Worm (Caenorhabditis elegans) whole organism, young adult: Measurements from ENCODE around the gene tbc-13.

ENCODE experiments used
- D2030.7 ChIP-seq: fragments of 200-800 bp; sonication (Bioruptor generic); IDR thresholded peaks from 2 replicates; pipeline ENCODE4 v1.3.6; 2022; ENCODE audit warnings: missing genetic modification reagents, missing genetic modification characterization, missing compliant biosample characterization
- F33H1.4 ChIP-seq: fragments of 200-800 bp; sonication (Bioruptor generic); IDR thresholded peaks from 2 replicates; pipeline ENCODE4 v1.3.6; 2022; ENCODE audit warnings: missing genetic modification reagents, missing genetic modification characterization, missing compliant biosample characterization
- F55B11.4 ChIP-seq: sonication (generic microtip); optimal IDR thresholded peaks from 2 replicates; lab custom pipeline; 2016; ENCODE audit warnings: missing compliant biosample characterization, missing genetic modification characterization, borderline replicate concordance; ENCODE audit not compliant: insufficient read depth
- K11D2.4 ChIP-seq: fragments of 200-800 bp; sonication (Bioruptor generic); IDR thresholded peaks from 2 replicates; pipeline ENCODE4 v1.3.6; 2022; ENCODE audit warnings: missing genetic modification reagents, missing genetic modification characterization, missing compliant biosample characterization
- Y53F4B.3 ChIP-seq: fragments of 200-800 bp; sonication (Bioruptor generic); IDR thresholded peaks from 2 replicates; pipeline ENCODE4 v1.3.6; 2022; ENCODE audit warnings: missing genetic modification reagents, missing genetic modification characterization, missing compliant biosample characterization
- Y95B8A.8 ChIP-seq: fragments of 200-800 bp; sonication (Bioruptor generic); IDR thresholded peaks from 2 replicates; pipeline ENCODE4 v1.3.6; 2022; ENCODE audit warnings: missing genetic modification reagents, missing genetic modification characterization, missing compliant biosample characterization
- ZK185.1 ChIP-seq: sonication (generic microtip); optimal IDR thresholded peaks from 2 replicates; lab custom pipeline; 2016; ENCODE audit warnings: mild to moderate bottlenecking, missing genetic modification characterization, missing compliant biosample characterization; ENCODE audit not compliant: poor library complexity, severe bottlenecking
- ama-1 ChIP-seq, 3 experiments: fragments of 150-350 bp in 1 of 3; sonication (generic microtip) in 2 of 3; optimal IDR thresholded peaks; 2 replicates each; lab custom pipeline; 2014 to 2018; ENCODE audit warnings: missing biosample characterization in 2 of 3, missing genetic modification characterization in 2 of 3, missing genetic modification reagents in 2 of 3
- attf-3 ChIP-seq: fragments of 200-800 bp; sonication (Bioruptor generic); conservative IDR thresholded peaks from 2 replicates; pipeline ENCODE4 v1.3.6; 2022; ENCODE audit warnings: missing genetic modification reagents, missing genetic modification characterization, missing compliant biosample characterization
- attf-6 ChIP-seq: fragments of 200-800 bp; sonication (Bioruptor generic); IDR thresholded peaks from 2 replicates; pipeline ENCODE4 v1.3.6; 2022; ENCODE audit warnings: missing genetic modification reagents, missing genetic modification characterization, missing compliant biosample characterization
- ccch-3 ChIP-seq: fragments of 200-800 bp; sonication (Bioruptor generic); optimal IDR thresholded peaks from 2 replicates; lab custom pipeline; 2018; ENCODE audit warnings: mild to moderate bottlenecking, missing genetic modification characterization, missing compliant biosample characterization
- cebp-2 ChIP-seq: fragments of 200-800 bp; sonication (Bioruptor generic); IDR thresholded peaks from 2 replicates; pipeline ENCODE4 v1.3.6; 2022; ENCODE audit warnings: missing genetic modification characterization, missing compliant biosample characterization
- ceh-100 ChIP-seq: fragments of 200-800 bp; sonication (Bioruptor generic); IDR thresholded peaks from 2 replicates; pipeline ENCODE4 v1.3.6; 2022; ENCODE audit warnings: missing genetic modification reagents, missing genetic modification characterization, missing compliant biosample characterization
- ceh-27 ChIP-seq: fragments of 200-800 bp; sonication (Bioruptor generic); optimal IDR thresholded peaks from 2 replicates; lab custom pipeline; 2018; ENCODE audit warnings: mild to moderate bottlenecking, missing genetic modification characterization, moderate library complexity, missing compliant biosample characterization
- ceh-79 ChIP-seq: sonication (generic microtip); optimal IDR thresholded peaks from 2 replicates; lab custom pipeline; 2017; ENCODE audit warnings: mild to moderate bottlenecking, missing genetic modification characterization, missing compliant biosample characterization
- ceh-91 ChIP-seq: fragments of 200-800 bp; sonication (Bioruptor generic); IDR thresholded peaks from 2 replicates; pipeline ENCODE4 v1.3.6; 2022; ENCODE audit warnings: missing genetic modification reagents, missing genetic modification characterization, missing compliant biosample characterization
- die-1 ChIP-seq: sonication (generic microtip); optimal IDR thresholded peaks from 2 replicates; lab custom pipeline; 2016; ENCODE audit warnings: missing genotype, mild to moderate bottlenecking, missing genetic modification characterization, missing compliant biosample characterization
- dpff-1 ChIP-seq: sonication (generic microtip); optimal IDR thresholded peaks from 2 replicates; lab custom pipeline; 2017; ENCODE audit warnings: mild to moderate bottlenecking, missing genetic modification characterization, missing compliant biosample characterization
- dpl-1 ChIP-seq: fragments of 150-350 bp; optimal IDR thresholded peaks from 2 replicates; lab custom pipeline; 2014; ENCODE audit warnings: missing biosample characterization, missing genetic modification reagents, missing genetic modification characterization
- ets-4 ChIP-seq: fragments of 200-800 bp; sonication (Bioruptor generic); optimal IDR thresholded peaks from 2 replicates; lab custom pipeline; 2018; ENCODE audit warnings: mild to moderate bottlenecking, missing genetic modification characterization, missing compliant biosample characterization
- him-1 ChIP-seq: sonication (generic microtip); optimal IDR thresholded peaks from 2 replicates; lab custom pipeline; 2016; ENCODE audit warnings: missing genotype, missing genetic modification reagents, missing genetic modification characterization, missing compliant biosample characterization
- hlh-12 ChIP-seq: sonication (generic microtip); optimal IDR thresholded peaks from 2 replicates; lab custom pipeline; 2016; ENCODE audit warnings: missing genetic modification characterization, missing compliant biosample characterization
- hmg-20 ChIP-seq: fragments of 200-800 bp; sonication (Bioruptor generic); IDR thresholded peaks from 2 replicates; pipeline ENCODE4 v1.3.6; 2022; ENCODE audit warnings: missing genetic modification reagents, missing genetic modification characterization, missing compliant biosample characterization
- hrde-1 ChIP-seq: sonication (generic microtip); optimal IDR thresholded peaks from 2 replicates; lab custom pipeline; 2016; ENCODE audit warnings: missing genetic modification characterization, mild to moderate bottlenecking, missing compliant biosample characterization, moderate library complexity, missing genotype, missing genetic modification reagents, borderline replicate concordance
- lag-1 ChIP-seq: fragments of 200-800 bp; sonication (Bioruptor generic); IDR thresholded peaks from 2 replicates; pipeline ENCODE4 v1.3.6; 2022; ENCODE audit warnings: missing genetic modification reagents, missing genetic modification characterization, missing compliant biosample characterization
- lin-54 ChIP-seq: fragments of 200-800 bp; sonication (Bioruptor generic); optimal IDR thresholded peaks from 2 replicates; lab custom pipeline; 2018; ENCODE audit warnings: mild to moderate bottlenecking, missing genetic modification characterization, missing compliant biosample characterization
- mes-4 ChIP-seq: sonication (generic microtip); optimal IDR thresholded peaks from 2 replicates; lab custom pipeline; 2016; ENCODE audit warnings: missing genotype, missing genetic modification characterization, missing compliant biosample characterization
- mxl-1 ChIP-seq: sonication (generic microtip); optimal IDR thresholded peaks from 2 replicates; lab custom pipeline; 2016; ENCODE audit warnings: missing genetic modification characterization, missing compliant biosample characterization
- nhr-179 ChIP-seq: sonication (generic microtip); optimal IDR thresholded peaks from 2 replicates; lab custom pipeline; 2016; ENCODE audit warnings: mild to moderate bottlenecking, missing genetic modification characterization, missing compliant biosample characterization
- nhr-27 ChIP-seq: fragments of 200-800 bp; sonication (Bioruptor generic); optimal IDR thresholded peaks from 2 replicates; lab custom pipeline; 2018; ENCODE audit warnings: mild to moderate bottlenecking, missing genetic modification characterization, moderate library complexity, missing compliant biosample characterization
- nhr-80 ChIP-seq: sonication (generic microtip); optimal IDR thresholded peaks from 2 replicates; lab custom pipeline; 2016; ENCODE audit warnings: missing genetic modification characterization, missing compliant biosample characterization
- sea-2 ChIP-seq: fragments of 200-800 bp; sonication (Bioruptor generic); IDR thresholded peaks from 2 replicates; pipeline ENCODE4 v1.3.6; 2022; ENCODE audit warnings: missing genetic modification characterization, missing compliant biosample characterization
- tbp1 ChIP-seq: fragments of 200-800 bp; sonication (Bioruptor generic); optimal IDR thresholded peaks from 2 replicates; lab custom pipeline; 2018; ENCODE audit warnings: mild to moderate bottlenecking, missing genetic modification characterization, missing compliant biosample characterization
- unc-62 ChIP-seq: fragments of 150-350 bp; optimal IDR thresholded peaks from 2 replicates; lab custom pipeline; 2014; ENCODE audit warnings: missing biosample characterization, missing genetic modification reagents, missing genetic modification characterization
- zfh-2 ChIP-seq: fragments of 200-800 bp; sonication (Bioruptor generic); conservative IDR thresholded peaks from 2 replicates; pipeline ENCODE4 v1.3.6; 2022; ENCODE audit warnings: missing genetic modification reagents, missing genetic modification characterization, missing compliant biosample characterization
- ztf-18 ChIP-seq: sonication (generic microtip); optimal IDR thresholded peaks from 2 replicates; lab custom pipeline; 2016; ENCODE audit warnings: missing genotype, mild to moderate bottlenecking, missing genetic modification characterization, missing compliant biosample characterization
- ztf-26 ChIP-seq: sonication (generic microtip); optimal IDR thresholded peaks from 2 replicates; lab custom pipeline; 2017; ENCODE audit warnings: missing genetic modification characterization, missing compliant biosample characterization
- ztf-6 ChIP-seq: fragments of 200-800 bp; sonication (Bioruptor generic); IDR thresholded peaks from 2 replicates; pipeline ENCODE4 v1.3.6; 2022; ENCODE audit warnings: missing genetic modification reagents, missing genetic modification characterization, missing compliant biosample characterization

Gene tbc-13

ce11 chrX:12458021-12458420, 26.8 kb upstream of the tbc-13 start (continued):
- TF ChIP-seq die-1 = peak; percentile 87
- peak; percentile 54 for TF ChIP-seq lin-54
- peak; percentile 74 for TF ChIP-seq hlh-12
- peak; percentile 62 for TF ChIP-seq ztf-18 (tag; lab: Kevin White, UChicago)
- peak; percentile 70 for TF ChIP-seq ceh-27 (GFP tag; lab: Kevin White, UChicago)
- peak; percentile 30; the same call in 1 of the 2 replicates for TF ChIP-seq ceh-100 (GFP tag; lab: Robert Waterston, UW)
- 0 out of 2 replicates have a peak, but pooled peaks have one; percentile 37 for TF ChIP-seq K11D2.4 (GFP tag; lab: Robert Waterston, UW)
- TF ChIP-seq F33H1.4 (GFP tag; lab: Robert Waterston, UW) = no peak
- peak; percentile 60 for TF ChIP-seq mxl-1 (tag; lab: Kevin White, UChicago)
- no peak for TF ChIP-seq ama-1 (optimal IDR thresholded peaks at IDR 0.05; lab: Kevin White, UChicago)
- peak in 1 of 2 experiments; percentile 29 for TF ChIP-seq ama-1 (GFP tag; optimal IDR thresholded peaks at IDR 0.05; lab: Kevin White, UChicago)
- TF ChIP-seq dpl-1 (GFP tag; lab: Kevin White, UChicago) = peak; percentile 5
- no peak for TF ChIP-seq lag-1 (GFP tag; lab: Robert Waterston, UW)
- TF ChIP-seq nhr-179 (tag; lab: Kevin White, UChicago) = peak; percentile 50

ce11 chrX:12461557-12461956, 23.3 kb upstream of the tbc-13 start, which contains the start of gene odr-7:
TSS of gene odr-7 (minus strand) at chrX:12461657.
- TF ChIP-seq nhr-80 (tag; lab: Kevin White, UChicago) (no peak), lin-54 (no peak), unc-62 (GFP tag; lab: Kevin White, UChicago) (no peak), attf-6 (GFP tag; lab: Robert Waterston, UW) (no peak), Y95B8A.8 (GFP tag; lab: Robert Waterston, UW) (no peak), ceh-91 (GFP tag; lab: Robert Waterston, UW) (no peak), Y53F4B.3 (no peak), ZK185.1 (tag; lab: Kevin White, UChicago) (no peak), nhr-27 (tag; lab: Kevin White, UChicago) (no peak), ceh-27 (GFP tag; lab: Kevin White, UChicago) (no peak), sea-2 (GFP tag; lab: Robert Waterston, UW) (no peak), mes-4 (tag; lab: Kevin White, UChicago) (no peak), F55B11.4 (tag; lab: Kevin White, UChicago) (no peak), D2030.7 (no peak), hmg-20 (GFP tag; lab: Robert Waterston, UW) (no peak), cebp-2 (GFP tag; lab: Robert Waterston, UW) (no peak)

- TF ChIP-seq ets-4 (no peak), ztf-18 (tag; lab: Kevin White, UChicago) (no peak), lag-1 (GFP tag; lab: Robert Waterston, UW) (no peak), him-1 (tag; lab: Kevin White, UChicago) (no peak), ceh-79 (tag; lab: Kevin White, UChicago) (no peak)
Measured at ce11 chrX:12463504-12463903, 21.3 kb upstream of the tbc-13 start, which contains the start of gene T18D3.5. TSS of gene T18D3.5 (plus strand) at chrX:12463804.

- TF ChIP-seq hrde-1 (tag; lab: Kevin White, UChicago) (no peak), nhr-80 (tag; lab: Kevin White, UChicago) (peak; percentile 67)
Measured at ce11 chrX:12466769-12467168, 18.1 kb upstream of the tbc-13 start, which contains the start of gene cdf-2. TSS of gene cdf-2 (minus strand) at chrX:12466917.

- TF ChIP-seq ccch-3 (GFP tag; lab: Kevin White, UChicago) = no peak
- TF ChIP-seq attf-3 (GFP tag; lab: Robert Waterston, UW) = no peak
- no peak for TF ChIP-seq ztf-26 (tag; lab: Kevin White, UChicago)
- no peak for TF ChIP-seq ztf-6 (GFP tag; lab: Robert Waterston, UW)
- TF ChIP-seq dpff-1 (tag; lab: Kevin White, UChicago) = no peak
- TF ChIP-seq tbp1 = no peak
- TF ChIP-seq zfh-2 (GFP tag; lab: Robert Waterston, UW) = peak; percentile 60
- TF ChIP-seq, all 124 proteins: peak for 1
Measured at ce11 chrX:12467660-12468111, 17.2 kb upstream of the tbc-13 start, which contains the start of gene myo-2. TSS of gene myo-2 (plus strand) at chrX:12468061.
